Worm (Caenorhabditis elegans): Measurements from ENCODE around the gene C12D8.21.

ce11 chrV:10247673-10248239 lies 6.8 kb upstream of the C12D8.21 start:
- TF ChIP-seq lin-15B (tag; optimal IDR thresholded peaks at IDR 0.05), result no peak
- TF ChIP-seq elt-2 (tag; optimal IDR thresholded peaks at IDR 0.05), result no peak
- no peak for TF ChIP-seq nfya-1 (tag; optimal IDR thresholded peaks at IDR 0.05; ENCODE audit: insufficient read depth)
- TF ChIP-seq pha-4 (tag; optimal IDR thresholded peaks at IDR 0.05), result no peak
- TF ChIP-seq fos-1 (tag; optimal IDR thresholded peaks at IDR 0.05), result no peak
- no peak for TF ChIP-seq jun-1 (tag; optimal IDR thresholded peaks at IDR 0.05)
- no peak for TF ChIP-seq ztf-11 (tag; optimal IDR thresholded peaks at IDR 0.05)
- TF ChIP-seq ceh-9 (tag; optimal IDR thresholded peaks at IDR 0.05), result no peak

All from whole organism, L3 larva.